Worm (Caenorhabditis elegans): ENCODE results near the gene mrps-17.

DNA sequence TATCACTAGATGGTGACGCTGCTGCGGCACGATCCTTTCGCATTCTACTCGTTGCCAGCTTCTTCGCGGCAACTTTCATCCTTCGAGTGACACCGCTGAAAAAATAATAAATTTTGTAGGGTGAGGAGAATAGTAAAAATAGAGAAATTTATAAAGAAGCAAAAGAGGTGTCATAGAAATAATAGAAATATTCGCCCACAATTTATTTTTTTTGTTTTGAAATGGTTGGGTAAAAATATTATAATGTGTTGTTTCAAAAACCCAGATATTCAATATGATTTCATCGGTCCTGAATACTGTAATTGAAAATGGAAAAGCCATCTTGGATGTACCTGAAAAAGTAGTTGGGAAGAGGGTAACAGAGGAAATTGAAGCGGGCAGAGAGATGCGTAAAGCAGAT, 20.7 kb upstream of the mrps-17 start, which contains the start of gene set-1:
- TF ChIP-seq ceh-13 (GFP tag; optimal IDR thresholded peaks at IDR 0.05) (no peak), flt-1 (GFP tag; IDR thresholded peaks at IDR 0.05) (no peak), B0310.2 (tag; optimal IDR thresholded peaks at IDR 0.05) (no peak), tbx-37 (GFP tag; conservative IDR thresholded peaks at IDR 0.05) (no peak), scrt-1 (GFP tag; IDR thresholded peaks at IDR 0.05) (no peak), ceh-36 (tag; optimal IDR thresholded peaks at IDR 0.05) (no peak), hmg-4 (GFP tag; optimal IDR thresholded peaks at IDR 0.05) (no peak), ama-1 (optimal IDR thresholded peaks at IDR 0.05) (no peak), hnd-1 (tag; optimal IDR thresholded peaks at IDR 0.05) (no peak), pes-1 (GFP tag; IDR thresholded peaks at IDR 0.05) (no peak), aly-1 (tag; optimal IDR thresholded peaks at IDR 0.05) (no peak)

All from whole organism, early embryonic.